Fruit fly (Drosophila melanogaster): ENCODE measurements around the gene CG14050.

CG14050 gene

DNA sequence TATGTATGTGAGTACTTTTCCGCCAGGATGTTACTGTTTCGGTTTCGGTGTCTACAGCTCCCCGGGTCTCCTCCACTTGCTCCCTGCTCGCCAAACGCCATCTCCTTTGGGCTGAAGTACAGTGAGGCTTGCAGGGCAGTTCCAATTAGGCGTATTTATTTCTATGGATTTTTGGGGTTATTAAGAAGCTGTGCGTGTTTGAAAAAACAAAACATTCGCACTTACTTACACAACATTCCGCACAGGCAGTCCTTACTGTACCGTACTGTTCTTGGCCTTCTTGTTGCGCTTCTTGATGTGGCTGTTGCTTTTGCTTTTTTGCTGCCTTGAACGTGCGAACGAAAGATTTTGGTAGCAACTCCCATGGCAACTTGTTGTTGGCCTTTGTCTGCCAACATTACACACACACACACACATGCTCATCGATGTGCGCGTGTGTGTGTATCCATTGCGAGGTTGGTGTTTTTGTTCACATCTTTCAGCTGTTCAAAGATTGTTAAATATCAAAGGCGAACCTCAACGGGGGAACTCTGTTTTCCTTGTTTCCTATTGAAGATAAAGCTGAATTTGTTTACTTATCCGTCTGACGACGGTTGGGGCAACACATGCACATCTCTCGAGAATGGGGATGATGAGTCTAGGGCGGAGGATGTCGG is 4.0 kb downstream of the CG14050 start (continued):
- TF ChIP-seq otp (GFP tag; IDR thresholded peaks at IDR 0.05): 0 out of 3 replicates have a peak, but pooled peaks have one; percentile 42
- peak; percentile 67 for TF ChIP-seq CG8765 (GFP tag; IDR thresholded peaks at IDR 0.05)
- TF ChIP-seq ind (GFP tag; optimal IDR thresholded peaks at IDR 0.05): peak; percentile 37
- TF ChIP-seq CG3281 (GFP tag; optimal IDR thresholded peaks at IDR 0.05): no peak
- TF ChIP-seq Doc2 (GFP tag; IDR thresholded peaks at IDR 0.05): no peak
- peak; percentile 66 for TF ChIP-seq bab2 (GFP tag; optimal IDR thresholded peaks at IDR 0.05)
- TF ChIP-seq phol (tag; optimal IDR thresholded peaks at IDR 0.05): peak; percentile 23
- TF ChIP-seq bsh (GFP tag; optimal IDR thresholded peaks at IDR 0.05): peak; percentile 53 to 76
- no peak for TF ChIP-seq Vsx1 (GFP tag; optimal IDR thresholded peaks at IDR 0.05)
- TF ChIP-seq CG2678 (tag; optimal IDR thresholded peaks at IDR 0.05): peak; percentile 39
- peak; percentile 56 for TF ChIP-seq Xrp1 (GFP tag; IDR thresholded peaks at IDR 0.05)
- no peak for TF ChIP-seq Bgb (GFP tag; IDR thresholded peaks at IDR 0.05; ENCODE audit: partially characterized antibody)
- TF ChIP-seq CG2202 (tag; optimal IDR thresholded peaks at IDR 0.05): no peak
- peak; percentile 64; the same call in 1 of the 2 replicates for TF ChIP-seq chm (GFP tag; IDR thresholded peaks at IDR 0.05)
- peak; percentile 9 for TF ChIP-seq fu2 (GFP tag; optimal IDR thresholded peaks at IDR 0.05)
- TF ChIP-seq ken (GFP tag; IDR thresholded peaks at IDR 0.05): peak; percentile 75
- no peak for TF ChIP-seq CG34376 (GFP tag; optimal IDR thresholded peaks at IDR 0.05)
- no peak for TF ChIP-seq ato (GFP tag; IDR thresholded peaks at IDR 0.05; ENCODE audit: partially characterized antibody)
- TF ChIP-seq al (GFP tag; IDR thresholded peaks at IDR 0.05): 0 out of 2 replicates have a peak, but pooled peaks have one; percentile 19
- peak; percentile 1 for TF ChIP-seq pb (GFP tag; optimal IDR thresholded peaks at IDR 0.05)
- peak; percentile 76 for TF ChIP-seq CG12769 (tag; optimal IDR thresholded peaks at IDR 0.05)
- TF ChIP-seq CG11560 (tag; IDR thresholded peaks at IDR 0.05): no peak
- no peak for TF ChIP-seq CG5180 (GFP tag; optimal IDR thresholded peaks at IDR 0.05)
- TF ChIP-seq CG3163 (GFP tag; optimal IDR thresholded peaks at IDR 0.05): peak; percentile 20
- TF ChIP-seq CG6683 (GFP tag; optimal IDR thresholded peaks at IDR 0.05): no peak
- TF ChIP-seq CG1024 (GFP tag; IDR thresholded peaks at IDR 0.05): peak; percentile 39
- TF ChIP-seq Abd-B (GFP tag; optimal IDR thresholded peaks at IDR 0.05): peak; percentile 38
- 0 out of 2 replicates have a peak, but pooled peaks have one; percentile 25 for TF ChIP-seq gsb (GFP tag; IDR thresholded peaks at IDR 0.05)
- TF ChIP-seq repo (GFP tag; optimal IDR thresholded peaks at IDR 0.05): no peak
- TF ChIP-seq CG15601 (tag; optimal IDR thresholded peaks at IDR 0.05): no peak
- peak; percentile 15 for TF ChIP-seq ac (GFP tag; optimal IDR thresholded peaks at IDR 0.05)
- no peak for TF ChIP-seq HmgD (GFP tag; optimal IDR thresholded peaks at IDR 0.05)
- no peak for TF ChIP-seq Sry-β (GFP tag; optimal IDR thresholded peaks at IDR 0.05)
- no peak for TF ChIP-seq Hmx (GFP tag; optimal IDR thresholded peaks at IDR 0.05)
- no peak for TF ChIP-seq CG8290 (GFP tag; optimal IDR thresholded peaks at IDR 0.05)
- TF ChIP-seq CG8290 (tag; optimal IDR thresholded peaks at IDR 0.05): peak in 1 of 2 experiments; percentile 69
- TF ChIP-seq Stat92E (GFP tag; optimal IDR thresholded peaks at IDR 0.05): no peak
- no peak for TF ChIP-seq CG11093 (GFP tag; IDR thresholded peaks at IDR 0.05)
- no peak for TF ChIP-seq usp (GFP tag; optimal IDR thresholded peaks at IDR 0.05)
- no peak for TF ChIP-seq trh (GFP tag; optimal IDR thresholded peaks at IDR 0.05)
- no peak for TF ChIP-seq psq (GFP tag; optimal IDR thresholded peaks at IDR 0.05)
- peak; percentile 33 to 60 for TF ChIP-seq Hr51 (GFP tag; optimal IDR thresholded peaks at IDR 0.05)
- TF ChIP-seq CG11398 (GFP tag; optimal IDR thresholded peaks at IDR 0.05): peak; percentile 17
- no peak for TF ChIP-seq CG34224 (GFP tag; IDR thresholded peaks at IDR 0.05; ENCODE audit: partially characterized antibody)
- TF ChIP-seq Rx (GFP tag; IDR thresholded peaks at IDR 0.05): peak; percentile 51
- peak; percentile 70 for TF ChIP-seq CG14050 (GFP tag; IDR thresholded peaks at IDR 0.05)
- TF ChIP-seq twi (tag; optimal IDR thresholded peaks at IDR 0.05): peak; percentile 21
- no peak for TF ChIP-seq Lim3 (GFP tag; IDR thresholded peaks at IDR 0.05)
- peak; percentile 35 for TF ChIP-seq Ssrp (tag; optimal IDR thresholded peaks at IDR 0.05)
- TF ChIP-seq TFAM (GFP tag; optimal IDR thresholded peaks at IDR 0.05): no peak
